Worm (Caenorhabditis elegans): ENCODE data around the gene Y42H9AR.4.

ce11 chrIV:8126902-8127301 lies 14.9 kb upstream of the Y42H9AR.4 start, which contains the start of gene ceph-41:
- no peak for TF ChIP-seq lsy-2 (tag; optimal IDR thresholded peaks at IDR 0.05)
- TF ChIP-seq unc-62 (GFP tag; optimal IDR thresholded peaks at IDR 0.05): no peak
- no peak for TF ChIP-seq elt-3 (tag; optimal IDR thresholded peaks at IDR 0.05)
- no peak for TF ChIP-seq ham-2 (GFP tag; optimal IDR thresholded peaks at IDR 0.05)
- no peak for TF ChIP-seq nhr-12 (tag; optimal IDR thresholded peaks at IDR 0.05)
- TF ChIP-seq ztf-11 (tag; optimal IDR thresholded peaks at IDR 0.05): no peak
